Worm (Caenorhabditis elegans) whole organism, midembryonic: Measurements from ENCODE around the gene lis-1.
A peak's percentile ranks its signal among the peaks of the same experiment; 100 is the strongest.

Experiments
- T22C8.4 ChIP-seq: fragments of 200-800 bp; sonication (Bioruptor generic); IDR thresholded peaks from 2 replicates; pipeline ENCODE4 v1.3.6; 2022; ENCODE audit warnings: missing genetic modification characterization, missing compliant biosample characterization
- cog-1 ChIP-seq: sonication (generic microtip); optimal IDR thresholded peaks from 2 replicates; lab custom pipeline; 2016; ENCODE audit warnings: missing genetic modification characterization, missing compliant biosample characterization
- flt-1 ChIP-seq: fragments of 200-800 bp; sonication (Bioruptor generic); IDR thresholded peaks from 2 replicates; pipeline ENCODE4 v1.3.6; 2022; ENCODE audit warnings: missing genetic modification characterization, missing compliant biosample characterization
- klf-2 ChIP-seq: fragments of 200-800 bp; sonication (Bioruptor generic); conservative IDR thresholded peaks from 2 replicates; pipeline ENCODE4 v1.3.6; 2022; ENCODE audit warnings: missing genetic modification reagents, missing genetic modification characterization, missing compliant biosample characterization
- med-1 ChIP-seq: sonication (generic microtip); optimal IDR thresholded peaks from 2 replicates; lab custom pipeline; 2017; ENCODE audit warnings: missing genetic modification characterization, mild to moderate bottlenecking, missing compliant biosample characterization, antibody characterized with exemption, missing genetic modification reagents; ENCODE audit not compliant: insufficient read depth
- ref-1 ChIP-seq: fragments of 200-800 bp; sonication (Bioruptor generic); conservative IDR thresholded peaks from 2 replicates; pipeline ENCODE4 v1.3.6; 2022; ENCODE audit warnings: missing genetic modification reagents, missing genetic modification characterization, missing compliant biosample characterization
- tab-1 ChIP-seq: fragments of 200-800 bp; sonication (Bioruptor generic); IDR thresholded peaks from 2 replicates; pipeline ENCODE4 v1.3.6; 2022; ENCODE audit warnings: missing genetic modification characterization, missing compliant biosample characterization
- ztf-23 ChIP-seq: fragments of 200-800 bp; sonication (Bioruptor generic); IDR thresholded peaks from 2 replicates; pipeline ENCODE4 v1.3.6; 2022; ENCODE audit warnings: missing genetic modification reagents, missing genetic modification characterization, missing compliant biosample characterization
- ztf-29 ChIP-seq: fragments of 200-800 bp; sonication (Bioruptor generic); IDR thresholded peaks from 2 replicates; pipeline ENCODE4 v1.3.6; 2022; ENCODE audit warnings: missing genetic modification reagents, missing genetic modification characterization, missing compliant biosample characterization

The lis-1 gene

ce11 chrIII:13346785-13347184, 29.7 kb downstream of the lis-1 start, which contains the start of gene mtm-6:
Gene mtm-6 (plus strand): TSS chrIII:13347085.
- TF ChIP-seq ztf-29 (no peak), ztf-23 (GFP tag; lab: Robert Waterston, UW) (no peak), tab-1 (GFP tag; lab: Robert Waterston, UW) (no peak), T22C8.4 (GFP tag; lab: Robert Waterston, UW) (no peak), flt-1 (GFP tag; lab: Robert Waterston, UW) (no peak), ref-1 (GFP tag; lab: Robert Waterston, UW) (no peak), cog-1 (tag; lab: Kevin White, UChicago) (no peak), klf-2 (GFP tag; lab: Robert Waterston, UW) (no peak), med-1 (GFP tag; lab: Kevin White, UChicago) (no peak)

- TF ChIP-seq flt-1 (GFP tag; lab: Robert Waterston, UW) (no peak), T22C8.4 (GFP tag; lab: Robert Waterston, UW) (no peak), klf-2 (GFP tag; lab: Robert Waterston, UW) (no peak), med-1 (GFP tag; lab: Kevin White, UChicago) (no peak), ztf-29 (no peak), tab-1 (GFP tag; lab: Robert Waterston, UW) (no peak), ztf-23 (GFP tag; lab: Robert Waterston, UW) (no peak), cog-1 (tag; lab: Kevin White, UChicago) (no peak), ref-1 (GFP tag; lab: Robert Waterston, UW) (no peak)
These were observed 31.9 kb downstream of the lis-1 start, which contains the start of gene acaa-2 for ce11 chrIII:13344538-13345136. Gene acaa-2 (plus strand): TSS chrIII:13344937.

- TF ChIP-seq ztf-29 (no peak), ztf-23 (GFP tag; lab: Robert Waterston, UW) (no peak), klf-2 (GFP tag; lab: Robert Waterston, UW) (no peak), flt-1 (GFP tag; lab: Robert Waterston, UW) (no peak), T22C8.4 (GFP tag; lab: Robert Waterston, UW) (no peak), cog-1 (tag; lab: Kevin White, UChicago) (no peak), ref-1 (GFP tag; lab: Robert Waterston, UW) (no peak), tab-1 (GFP tag; lab: Robert Waterston, UW) (no peak), med-1 (GFP tag; lab: Kevin White, UChicago) (no peak)
These were observed 32.9 kb downstream of the lis-1 start for ce11 chrIII:13343562-13344139.

ce11 chrIII:13343117-13343516, 33.4 kb downstream of the lis-1 start, which contains the start of gene ife-1:
Gene ife-1 (plus strand): TSS chrIII:13343417.
- TF ChIP-seq flt-1 (GFP tag; lab: Robert Waterston, UW) = no peak
- TF ChIP-seq med-1 (GFP tag; lab: Kevin White, UChicago) = no peak
- TF ChIP-seq ztf-23 (GFP tag; lab: Robert Waterston, UW) = no peak
- no peak for TF ChIP-seq ref-1 (GFP tag; lab: Robert Waterston, UW)
- no peak for TF ChIP-seq klf-2 (GFP tag; lab: Robert Waterston, UW)
- TF ChIP-seq ztf-29 = no peak
- TF ChIP-seq T22C8.4 (GFP tag; lab: Robert Waterston, UW) = no peak
- no peak for TF ChIP-seq cog-1 (tag; lab: Kevin White, UChicago)
- no peak for TF ChIP-seq tab-1 (GFP tag; lab: Robert Waterston, UW)

ce11 chrIII:13342079-13342734, 34.3 kb downstream of the lis-1 start, which contains the start of gene dro-1:
Gene dro-1 (plus strand): TSS chrIII:13342684.
- no peak for TF ChIP-seq med-1 (GFP tag; lab: Kevin White, UChicago)
- TF ChIP-seq ztf-23 (GFP tag; lab: Robert Waterston, UW) = no peak
- no peak for TF ChIP-seq ztf-29
- TF ChIP-seq tab-1 (GFP tag; lab: Robert Waterston, UW) = no peak
- TF ChIP-seq cog-1 (tag; lab: Kevin White, UChicago) = no peak
- no peak for TF ChIP-seq klf-2 (GFP tag; lab: Robert Waterston, UW)
- TF ChIP-seq T22C8.4 (GFP tag; lab: Robert Waterston, UW) = no peak

- TF ChIP-seq ref-1 (GFP tag; lab: Robert Waterston, UW) = no peak
- no peak for TF ChIP-seq ztf-23 (GFP tag; lab: Robert Waterston, UW)
- TF ChIP-seq T22C8.4 (GFP tag; lab: Robert Waterston, UW) = no peak
These were observed 35.3 kb downstream of the lis-1 start, which contains the start of gene nud-1 for ce11 chrIII:13341275-13341626. Gene nud-1 (plus strand): TSS chrIII:13341527.

ce11 chrIII:13340504-13341274, 35.8 kb downstream of the lis-1 start:
- 0 out of 2 replicates have a peak, but pooled peaks have one; percentile 10 for TF ChIP-seq T22C8.4 (GFP tag; lab: Robert Waterston, UW)
- TF ChIP-seq klf-2 (GFP tag; lab: Robert Waterston, UW) = no peak
- TF ChIP-seq tab-1 (GFP tag; lab: Robert Waterston, UW) = no peak
- TF ChIP-seq cog-1 (tag; lab: Kevin White, UChicago) = no peak
- TF ChIP-seq ztf-23 (GFP tag; lab: Robert Waterston, UW) = 0 out of 2 replicates have a peak, but pooled peaks have one; percentile 33
- no peak for TF ChIP-seq med-1 (GFP tag; lab: Kevin White, UChicago)
- TF ChIP-seq ztf-29 = no peak
- TF ChIP-seq ref-1 (GFP tag; lab: Robert Waterston, UW) = no peak

ce11 chrIII:13339672-13340071, 36.8 kb downstream of the lis-1 start, which contains the start of gene F53A2.3:
Gene F53A2.3 (minus strand): TSS chrIII:13339772.
- TF ChIP-seq ztf-23 (GFP tag; lab: Robert Waterston, UW) (no peak), med-1 (GFP tag; lab: Kevin White, UChicago) (no peak), ref-1 (GFP tag; lab: Robert Waterston, UW) (no peak), ztf-29 (no peak), T22C8.4 (GFP tag; lab: Robert Waterston, UW) (no peak), flt-1 (GFP tag; lab: Robert Waterston, UW) (no peak), tab-1 (GFP tag; lab: Robert Waterston, UW) (no peak), cog-1 (tag; lab: Kevin White, UChicago) (no peak), klf-2 (GFP tag; lab: Robert Waterston, UW) (no peak)
